Fruit fly (Drosophila melanogaster) whole organism: ENCODE data around the gene Cad87A.

Experiments used
- CG8478 ChIP-seq: fragments of >200 bp; optimal IDR thresholded peaks from 2 replicates; lab custom pipeline; 2018; ENCODE audit warnings: inconsistent platforms
- Dll ChIP-seq: fragments of >200 bp; optimal IDR thresholded peaks from 2 replicates; lab custom pipeline; 2017
- EcR ChIP-seq, 2 experiments: fragments of >200 bp; optimal IDR thresholded peaks; 2 replicates each; lab custom pipeline; 2017; ENCODE audit warnings: missing biosample characterization in 2 of 2, missing genetic modification characterization in 2 of 2, missing genetic modification reagents in 2 of 2
- pan ChIP-seq: fragments of >200 bp; optimal IDR thresholded peaks from 2 replicates; lab custom pipeline; 2017
- psq ChIP-seq: fragments of >200 bp; optimal IDR thresholded peaks from 2 replicates; lab custom pipeline; 2017
- usp ChIP-seq: fragments of >200 bp; optimal IDR thresholded peaks from 2 replicates; lab custom pipeline; 2017; ENCODE audit warnings: missing biosample characterization, missing genetic modification characterization, mixed read lengths

Cad87A gene

DNA sequence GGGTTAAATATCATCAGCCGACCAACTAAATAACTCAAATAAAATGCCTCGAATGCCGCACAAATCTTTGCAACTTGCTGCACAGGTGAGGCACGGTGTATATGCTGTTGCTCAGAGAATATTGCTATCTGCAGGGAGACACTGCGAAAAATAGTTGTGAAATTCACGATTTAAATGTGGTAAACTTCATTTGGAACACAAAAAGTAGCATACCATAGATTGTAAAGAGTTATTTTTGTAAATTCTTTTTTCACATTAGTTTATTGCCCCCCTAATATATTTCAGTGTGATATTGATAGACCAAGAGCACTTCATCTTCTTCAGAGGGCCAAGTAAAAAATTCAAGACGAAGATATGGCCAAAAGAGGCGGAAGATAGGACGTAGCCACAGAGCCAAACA, 28.3 kb downstream of the Cad87A start:
- no peak for TF ChIP-seq usp (GFP tag; lab: Kevin White, UChicago)
- TF ChIP-seq EcR (GFP tag; optimal IDR thresholded peaks at IDR 0.05; lab: Kevin White, UChicago), result no peak
- no peak for TF ChIP-seq pan (lab: Kevin White, UChicago)
- no peak for TF ChIP-seq Dll (lab: Kevin White, UChicago)
- TF ChIP-seq CG8478 (lab: Kevin White, UChicago), result no peak
- TF ChIP-seq psq (lab: Kevin White, UChicago), result no peak

- TF ChIP-seq CG8478 (lab: Kevin White, UChicago) (no peak), psq (lab: Kevin White, UChicago) (no peak)
These were observed 46.0 kb downstream of the Cad87A start for dm6 chr3R:11902893-11903292.

dm6 chr3R:11897282-11897681, 51.6 kb downstream of the Cad87A start, which contains the start of gene CG34307:
TSS of gene CG34307 (plus strand) at chr3R:11897582.
- TF ChIP-seq pan (lab: Kevin White, UChicago) (no peak), Dll (lab: Kevin White, UChicago) (no peak), psq (lab: Kevin White, UChicago) (no peak)

DNA sequence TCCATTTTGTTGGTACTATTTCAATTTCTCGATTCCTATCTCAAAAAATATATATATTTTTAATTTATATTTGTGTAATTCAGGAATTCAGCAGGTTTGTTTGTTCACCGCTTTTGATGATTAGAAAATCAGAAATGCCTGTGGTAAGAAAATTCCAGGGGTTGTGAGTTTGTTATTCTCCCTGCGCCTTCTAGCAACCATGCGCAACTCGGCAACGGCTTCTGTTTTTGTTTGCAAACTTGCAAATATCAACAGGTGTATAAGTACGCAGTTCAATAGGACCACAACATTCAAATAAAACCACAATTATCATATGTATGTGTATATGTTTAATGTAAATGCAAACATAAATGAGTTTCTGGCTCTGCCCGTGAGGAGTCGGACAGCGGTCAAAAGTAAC, 55.7 kb downstream of the Cad87A start, which contains the start of gene Dnali1:
TSS of gene Dnali1 (minus strand) at position 101 of the 400 bp plus-strand sequence.
- TF ChIP-seq usp (GFP tag; lab: Kevin White, UChicago), result no peak
- TF ChIP-seq EcR (GFP tag; optimal IDR thresholded peaks at IDR 0.05; lab: Kevin White, UChicago), result no peak
- no peak for TF ChIP-seq pan (lab: Kevin White, UChicago)
- no peak for TF ChIP-seq Dll (lab: Kevin White, UChicago)
- no peak for TF ChIP-seq psq (lab: Kevin White, UChicago)
- no peak for TF ChIP-seq CG8478 (lab: Kevin White, UChicago)

DNA sequence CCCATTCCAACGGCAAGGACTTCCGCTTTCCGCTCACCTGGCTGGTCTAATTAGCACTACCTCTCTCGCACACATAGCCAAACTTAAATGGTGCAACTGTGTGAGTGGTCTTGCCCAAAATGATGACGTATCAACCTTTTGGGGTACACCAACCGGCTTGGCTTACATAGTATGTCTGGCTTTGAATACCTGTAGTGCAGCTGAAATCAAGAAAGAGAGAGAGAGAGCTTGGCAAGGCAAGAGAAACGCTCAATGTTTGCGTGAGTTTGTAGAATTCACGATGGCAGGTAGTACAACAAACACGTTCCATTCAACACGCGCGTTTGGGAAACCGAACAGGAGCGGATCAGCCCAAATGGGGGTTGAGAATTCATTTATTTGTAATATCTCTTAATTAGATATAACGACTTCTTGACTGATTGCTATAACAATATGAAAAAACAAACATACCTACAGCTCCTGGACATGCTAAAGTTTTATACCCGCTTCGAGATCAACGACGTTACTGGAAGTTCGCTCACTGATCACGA, 60.8 kb downstream of the Cad87A start:
- TF ChIP-seq psq (lab: Kevin White, UChicago), result no peak
- TF ChIP-seq CG8478 (lab: Kevin White, UChicago), result no peak
- no peak for TF ChIP-seq pan (lab: Kevin White, UChicago)
- TF ChIP-seq usp (GFP tag; lab: Kevin White, UChicago), result no peak
- TF ChIP-seq EcR (GFP tag; optimal IDR thresholded peaks at IDR 0.05; lab: Kevin White, UChicago), result no peak

DNA sequence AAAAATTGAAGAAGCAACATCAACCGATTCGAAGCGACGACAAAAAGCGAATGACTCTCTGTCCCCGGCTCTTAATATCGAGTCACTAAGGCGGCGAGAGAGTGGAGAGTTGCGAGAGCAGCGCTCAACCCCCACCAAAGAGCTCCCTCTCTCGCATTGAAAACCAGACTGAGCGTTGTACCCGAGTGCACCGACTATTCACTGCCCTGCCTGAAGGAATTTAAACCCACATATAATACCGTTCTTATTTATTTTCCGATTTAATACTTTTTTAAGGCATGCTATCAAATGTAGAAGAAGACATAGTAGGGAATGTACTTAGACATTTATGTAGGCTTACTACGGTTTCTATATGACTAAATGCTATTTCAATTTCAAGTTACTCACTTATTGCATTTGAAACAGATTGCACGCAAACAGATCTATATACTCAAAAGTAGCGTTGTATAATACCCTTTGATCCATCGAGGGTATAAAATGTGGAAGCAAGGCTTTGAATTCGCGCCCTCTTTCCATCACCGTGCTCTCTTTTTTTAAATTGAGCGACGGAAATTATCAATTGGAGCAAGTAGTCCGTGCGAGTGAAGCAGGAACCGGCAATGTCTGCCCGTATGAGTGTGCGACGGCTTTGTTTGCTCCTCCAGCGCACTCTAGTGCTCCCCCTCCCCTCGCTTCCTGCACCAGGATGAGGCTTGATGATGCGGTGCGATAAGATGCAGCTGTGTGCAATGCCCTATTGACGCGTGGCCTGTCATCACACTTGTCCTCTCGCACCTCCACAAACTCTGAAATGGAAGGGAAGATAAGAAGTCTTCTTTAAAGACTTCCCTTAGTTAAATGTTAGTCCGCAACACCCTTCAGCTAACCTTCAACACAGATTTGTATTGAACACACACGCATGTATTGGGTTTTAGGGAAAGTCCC, 61.6 kb downstream of the Cad87A start, which contains the start of gene mthl5:
TSS of gene mthl5 (minus strand) at position 55 of the 924 bp plus-strand sequence.
- TF ChIP-seq Dll (lab: Kevin White, UChicago) (peak; percentile 92), pan (lab: Kevin White, UChicago) (peak; percentile 60), CG8478 (lab: Kevin White, UChicago) (no peak)

DNA sequence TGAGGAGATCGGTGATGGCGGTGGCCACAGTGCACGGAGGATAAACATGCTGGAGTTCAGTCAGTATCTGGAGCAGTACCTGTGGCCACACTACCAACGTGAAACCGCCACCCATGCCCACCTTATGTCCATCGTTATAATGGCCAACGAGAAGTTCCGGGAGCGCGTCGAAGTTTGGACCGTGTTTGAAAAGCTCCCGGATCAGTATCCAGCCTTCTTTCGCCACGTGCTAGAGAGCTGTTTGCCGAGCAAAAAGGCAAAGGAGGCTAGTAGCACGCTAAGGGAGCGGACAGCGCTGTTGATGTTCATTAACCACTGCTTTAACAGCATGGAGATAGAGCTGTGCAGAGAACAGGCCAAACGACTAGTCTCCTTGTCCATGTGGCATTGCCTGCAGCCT, 65.8 kb downstream of the Cad87A start:
- no peak for TF ChIP-seq EcR (GFP tag; optimal IDR thresholded peaks at IDR 0.05; lab: Kevin White, UChicago)
- TF ChIP-seq pan (lab: Kevin White, UChicago), result no peak
- TF ChIP-seq usp (GFP tag; lab: Kevin White, UChicago), result no peak
- TF ChIP-seq CG8478 (lab: Kevin White, UChicago), result no peak
- no peak for TF ChIP-seq psq (lab: Kevin White, UChicago)

DNA sequence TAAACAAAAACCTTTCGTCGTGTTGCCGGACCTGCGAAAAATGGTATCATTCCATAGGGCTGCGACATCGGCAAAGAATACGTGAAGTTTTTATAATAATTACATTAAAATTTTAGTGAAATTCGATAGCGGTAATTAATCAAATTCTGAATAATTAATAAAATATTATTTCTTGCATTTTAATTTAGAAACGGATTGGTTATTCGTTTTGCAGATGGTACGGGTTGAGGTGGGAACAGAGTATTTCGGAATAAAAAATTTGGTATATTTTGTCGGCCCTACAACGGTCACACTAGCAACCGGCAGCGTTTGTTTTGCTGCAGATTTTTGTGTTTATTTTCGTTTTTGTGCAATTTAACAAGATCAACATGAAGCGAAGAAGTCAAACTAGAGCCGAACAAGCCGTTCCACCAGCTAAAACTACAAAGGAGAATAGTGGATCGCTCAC, 66.4 kb downstream of the Cad87A start, which contains the start of the genes CG6962 and CG31368:
TSS of gene CG6962 (minus strand) at position 29 of the 448 bp plus-strand sequence.
TSS of gene CG31368 (plus strand) at position 285 of the 448 bp plus-strand sequence.
- TF ChIP-seq CG8478 (lab: Kevin White, UChicago) (no peak), psq (lab: Kevin White, UChicago) (no peak), EcR (GFP tag; optimal IDR thresholded peaks at IDR 0.05; lab: Kevin White, UChicago) (no peak), usp (GFP tag; lab: Kevin White, UChicago) (no peak), Dll (lab: Kevin White, UChicago) (no peak), pan (lab: Kevin White, UChicago) (no peak)

DNA sequence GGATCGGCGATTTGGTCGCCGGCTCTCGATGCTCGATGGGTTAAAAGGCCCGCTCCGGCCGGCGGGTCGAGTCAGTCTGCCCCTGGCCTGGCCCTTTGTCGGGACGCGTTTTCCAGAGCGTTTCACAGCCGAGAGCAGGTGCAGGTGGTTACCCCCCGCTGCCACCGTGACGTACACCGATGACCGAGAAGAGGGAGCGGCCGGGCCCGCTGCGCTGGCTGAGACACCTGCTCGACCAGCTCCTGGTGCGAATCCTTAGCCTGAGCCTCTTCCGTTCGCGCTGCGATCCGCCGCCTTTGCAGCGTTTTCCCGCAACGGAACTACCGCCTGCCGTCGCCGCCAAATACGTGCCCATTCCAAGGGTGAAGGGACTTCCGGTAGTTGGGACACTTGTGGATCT, 71.8 kb downstream of the Cad87A start, which contains the start of gene sad:
TSS of gene sad (plus strand) at position 74 of the 400 bp plus-strand sequence.
- TF ChIP-seq EcR (GFP tag; optimal IDR thresholded peaks at IDR 0.05; lab: Kevin White, UChicago) (no peak), psq (lab: Kevin White, UChicago) (no peak), pan (lab: Kevin White, UChicago) (no peak), Dll (lab: Kevin White, UChicago) (no peak), CG8478 (lab: Kevin White, UChicago) (no peak), usp (GFP tag; lab: Kevin White, UChicago) (no peak)

- TF ChIP-seq EcR (GFP tag; optimal IDR thresholded peaks at IDR 0.05; lab: Kevin White, UChicago) (no peak), psq (lab: Kevin White, UChicago) (no peak), pan (lab: Kevin White, UChicago) (no peak), Dll (lab: Kevin White, UChicago) (no peak), CG8478 (lab: Kevin White, UChicago) (no peak), usp (GFP tag; lab: Kevin White, UChicago) (no peak)
These were observed 72.2 kb downstream of the Cad87A start for dm6 chr3R:11876750-11877149.

DNA sequence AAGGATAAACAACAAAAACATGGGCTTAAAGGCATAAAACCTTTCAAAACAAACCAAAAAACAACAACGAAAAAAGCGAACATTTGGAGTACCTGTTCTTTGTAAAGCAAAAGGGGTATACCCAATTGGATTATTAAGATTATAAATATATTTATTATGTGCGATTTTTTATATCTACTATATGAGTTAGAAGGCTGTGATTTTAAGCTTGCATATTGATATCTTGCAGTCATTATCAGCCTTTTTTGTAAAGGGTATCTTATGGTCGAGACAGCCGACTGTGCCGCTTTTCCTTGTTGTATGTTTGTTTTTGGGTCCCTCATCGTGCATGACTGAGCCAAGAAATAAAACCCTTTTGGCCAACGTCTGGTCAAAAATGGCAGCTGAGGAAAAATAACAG, 76.2 kb downstream of the Cad87A start:
- TF ChIP-seq pan (lab: Kevin White, UChicago) (peak; percentile 63), usp (GFP tag; lab: Kevin White, UChicago) (no peak), psq (lab: Kevin White, UChicago) (no peak)
